Worm (Caenorhabditis elegans): ENCODE measurements around the gene bgnt-1.4.

DNA sequence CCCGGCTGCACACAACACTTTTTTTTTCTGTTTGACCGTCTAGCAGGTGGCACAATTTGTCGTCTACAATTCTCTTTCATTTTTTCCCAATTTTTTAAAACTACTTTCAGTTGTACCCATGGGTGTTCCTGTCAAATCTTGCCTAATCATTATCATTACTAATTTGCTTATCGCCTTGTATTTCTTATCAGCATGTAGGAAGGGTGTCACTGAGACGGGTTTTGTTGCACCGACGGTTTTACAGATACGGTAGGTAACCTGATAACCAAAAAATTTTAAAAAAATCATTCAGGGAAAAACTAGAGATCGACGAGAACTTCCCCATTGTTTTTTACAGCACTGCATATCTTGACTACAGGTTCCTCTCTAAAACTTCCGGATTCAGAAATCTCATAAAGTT, 23.0 kb upstream of the bgnt-1.4 start, which contains the start of gene F39G3.2:
- no peak for TF ChIP-seq klf-2 (GFP tag; conservative IDR thresholded peaks at IDR 0.05)
- no peak for TF ChIP-seq flt-1 (GFP tag; IDR thresholded peaks at IDR 0.05)
- TF ChIP-seq ref-1 (GFP tag; conservative IDR thresholded peaks at IDR 0.05), result no peak
- no peak for TF ChIP-seq med-1 (GFP tag; optimal IDR thresholded peaks at IDR 0.05; ENCODE audit: insufficient read depth)
- TF ChIP-seq ztf-23 (GFP tag; IDR thresholded peaks at IDR 0.05), result no peak
- TF ChIP-seq cog-1 (tag; optimal IDR thresholded peaks at IDR 0.05), result no peak
- no peak for TF ChIP-seq T22C8.4 (GFP tag; IDR thresholded peaks at IDR 0.05)

All from whole organism, midembryonic.